Fruit fly (Drosophila melanogaster) whole organism: ENCODE data around the gene CG6163.

Experiments used
- CG8478 ChIP-seq: fragments of >200 bp; optimal IDR thresholded peaks from 2 replicates; lab custom pipeline; 2018; ENCODE audit warnings: inconsistent platforms
- Dll ChIP-seq: fragments of >200 bp; optimal IDR thresholded peaks from 2 replicates; lab custom pipeline; 2017
- pan ChIP-seq: fragments of >200 bp; optimal IDR thresholded peaks from 2 replicates; lab custom pipeline; 2017
- psq ChIP-seq: fragments of >200 bp; optimal IDR thresholded peaks from 2 replicates; lab custom pipeline; 2017
- usp ChIP-seq: fragments of >200 bp; optimal IDR thresholded peaks from 2 replicates; lab custom pipeline; 2017; ENCODE audit warnings: missing biosample characterization, missing genetic modification characterization, mixed read lengths

dm6 chr3L:11341920-11342319 lies 22.8 kb downstream of the CG6163 start:
- TF ChIP-seq usp (GFP tag; lab: Kevin White, UChicago) (no peak), CG8478 (lab: Kevin White, UChicago) (no peak), pan (lab: Kevin White, UChicago) (no peak), Dll (lab: Kevin White, UChicago) (no peak), psq (lab: Kevin White, UChicago) (no peak)
